Worm (Caenorhabditis elegans) whole organism, L3 larva: ENCODE measurements around the gene lpr-6.

Experiments used
- R02D3.7 ChIP-seq: fragments of 150-350 bp; optimal IDR thresholded peaks from 2 replicates; lab custom pipeline; 2014; ENCODE audit warnings: missing biosample characterization, missing genetic modification characterization
- ZK546.5 ChIP-seq: sonication (generic microtip); optimal IDR thresholded peaks from 2 replicates; lab custom pipeline; 2017; ENCODE audit warnings: missing biosample characterization, missing genetic modification characterization
- aly-2 ChIP-seq: fragments of 150-350 bp; optimal IDR thresholded peaks from 2 replicates; lab custom pipeline; 2014; ENCODE audit warnings: missing biosample characterization, missing genetic modification characterization
- ama-1 ChIP-seq: fragments of 150-350 bp; optimal IDR thresholded peaks from 2 replicates; lab custom pipeline; 2018
- ceh-28 ChIP-seq: fragments of 150-350 bp; optimal IDR thresholded peaks from 2 replicates; lab custom pipeline; 2014; ENCODE audit warnings: missing biosample characterization, missing genetic modification reagents, missing genetic modification characterization
- ceh-82 ChIP-seq: fragments of 150-350 bp; optimal IDR thresholded peaks from 2 replicates; lab custom pipeline; 2014; ENCODE audit warnings: missing biosample characterization, missing genetic modification characterization
- ceh-9 ChIP-seq: sonication (generic microtip); optimal IDR thresholded peaks from 2 replicates; lab custom pipeline; 2018; ENCODE audit warnings: missing biosample characterization, missing genetic modification characterization
- egl-5 ChIP-seq: fragments of 150-350 bp; optimal IDR thresholded peaks from 2 replicates; lab custom pipeline; 2017; ENCODE audit warnings: missing biosample characterization, missing genetic modification reagents, missing genetic modification characterization, inconsistent platforms
- elt-2 ChIP-seq: sonication (generic microtip); optimal IDR thresholded peaks from 2 replicates; lab custom pipeline; 2016; ENCODE audit warnings: missing genetic modification reagents, mild to moderate bottlenecking, missing genetic modification characterization, missing compliant biosample characterization
- elt-3 ChIP-seq, 3 experiments: fragments of 150-350 bp in 1 of 3; sonication (generic microtip) in 2 of 3; optimal IDR thresholded peaks; 2 replicates in 2 of 3; 4 replicates in 1 of 3; lab custom pipeline; 2014 to 2017; ENCODE audit warnings: missing biosample characterization in 3 of 3, missing genetic modification characterization in 3 of 3
- eor-1 ChIP-seq, 2 experiments: fragments of 150-350 bp; optimal IDR thresholded peaks; 2 replicates each; lab custom pipeline; 2014 to 2018; ENCODE audit warnings: missing biosample characterization in 2 of 2, missing genetic modification characterization in 2 of 2
- fos-1 ChIP-seq: fragments of 150-350 bp; optimal IDR thresholded peaks from 2 replicates; lab custom pipeline; 2014; ENCODE audit warnings: missing biosample characterization, missing genetic modification characterization
- hmg-11 ChIP-seq: sonication (generic microtip); optimal IDR thresholded peaks from 2 replicates; lab custom pipeline; 2016; ENCODE audit warnings: missing genetic modification characterization, missing compliant biosample characterization
- lin-39 ChIP-seq: fragments of 150-350 bp; optimal IDR thresholded peaks from 2 replicates; lab custom pipeline; 2018; ENCODE audit warnings: missing biosample characterization, missing genetic modification reagents, missing genetic modification characterization
- lsy-12 ChIP-seq: sonication (generic microtip); optimal IDR thresholded peaks from 2 replicates; lab custom pipeline; 2016; ENCODE audit warnings: mild to moderate bottlenecking, missing genetic modification characterization, missing compliant biosample characterization
- mml-1 ChIP-seq: fragments of 150-350 bp; sonication (generic microtip); optimal IDR thresholded peaks from 3 replicates; lab custom pipeline; 2014; ENCODE audit warnings: missing biosample characterization, missing genetic modification characterization
- nfya-1 ChIP-seq: sonication (generic microtip); optimal IDR thresholded peaks from 2 replicates; lab custom pipeline; 2017; ENCODE audit warnings: missing genetic modification characterization, mild to moderate bottlenecking, missing compliant biosample characterization, antibody characterized with exemption, moderate library complexity; ENCODE audit not compliant: insufficient read depth
- nhr-12 ChIP-seq: fragments of 150-350 bp; optimal IDR thresholded peaks from 2 replicates; lab custom pipeline; 2014; ENCODE audit warnings: missing biosample characterization, missing genetic modification characterization
- nhr-23 ChIP-seq: fragments of 150-350 bp; optimal IDR thresholded peaks from 2 replicates; lab custom pipeline; 2014; ENCODE audit warnings: missing biosample characterization, missing genetic modification reagents, missing genetic modification characterization
- nhr-25 ChIP-seq: sonication (generic microtip); optimal IDR thresholded peaks from 2 replicates; lab custom pipeline; 2017; ENCODE audit warnings: missing biosample characterization, missing genetic modification characterization
- nhr-28 ChIP-seq: fragments of 150-350 bp; optimal IDR thresholded peaks from 2 replicates; lab custom pipeline; 2014; ENCODE audit warnings: missing biosample characterization, missing genetic modification characterization
- nhr-43 ChIP-seq: sonication (generic microtip); optimal IDR thresholded peaks from 2 replicates; lab custom pipeline; 2016; ENCODE audit warnings: mild to moderate bottlenecking, missing genetic modification characterization, missing compliant biosample characterization; ENCODE audit not compliant: poor library complexity, severe bottlenecking
- nhr-76 ChIP-seq: fragments of 150-350 bp; sonication (generic microtip); optimal IDR thresholded peaks from 5 replicates; lab custom pipeline; 2014; ENCODE audit warnings: missing biosample characterization, missing genetic modification characterization
- nhr-77 ChIP-seq: fragments of 150-350 bp; optimal IDR thresholded peaks from 2 replicates; lab custom pipeline; 2014; ENCODE audit warnings: missing biosample characterization, missing genetic modification characterization
- pha-4 ChIP-seq: fragments of 150-350 bp; optimal IDR thresholded peaks from 2 replicates; lab custom pipeline; 2014; ENCODE audit warnings: missing biosample characterization, missing genetic modification reagents, missing genetic modification characterization
- pqm-1 ChIP-seq: fragments of 150-350 bp; optimal IDR thresholded peaks from 2 replicates; lab custom pipeline; 2017; ENCODE audit warnings: missing biosample characterization, missing genetic modification characterization, inconsistent platforms
- sea-2 ChIP-seq: fragments of 150-350 bp; sonication (generic microtip); optimal IDR thresholded peaks from 4 replicates; lab custom pipeline; 2014; ENCODE audit warnings: missing biosample characterization, missing genetic modification reagents, missing genetic modification characterization
- skn-1 ChIP-seq: fragments of 150-350 bp; optimal IDR thresholded peaks from 2 replicates; lab custom pipeline; 2014; ENCODE audit warnings: missing biosample characterization, missing genetic modification characterization
- snpc-4 ChIP-seq: fragments of 150-350 bp; optimal IDR thresholded peaks from 2 replicates; lab custom pipeline; 2014; ENCODE audit warnings: missing biosample characterization, missing genetic modification characterization
- tbx-2 ChIP-seq: sonication (generic microtip); optimal IDR thresholded peaks from 2 replicates; lab custom pipeline; 2016; ENCODE audit warnings: mild to moderate bottlenecking, missing genetic modification characterization, missing compliant biosample characterization
- unc-39 ChIP-seq: sonication (generic microtip); optimal IDR thresholded peaks from 4 replicates; lab custom pipeline; 2017; ENCODE audit warnings: missing biosample characterization, missing genetic modification characterization
- unc-62 ChIP-seq: fragments of 150-350 bp; sonication (generic microtip); optimal IDR thresholded peaks from 4 replicates; lab custom pipeline; 2014; ENCODE audit warnings: missing biosample characterization, missing genetic modification reagents, missing genetic modification characterization
- zag-1 ChIP-seq: fragments of 150-350 bp; optimal IDR thresholded peaks from 2 replicates; lab custom pipeline; 2014; ENCODE audit warnings: missing biosample characterization, missing genetic modification characterization
- ztf-11 ChIP-seq: fragments of 150-350 bp; optimal IDR thresholded peaks from 2 replicates; lab custom pipeline; 2014; ENCODE audit warnings: missing biosample characterization, missing genetic modification characterization
- ztf-4 ChIP-seq: fragments of 150-350 bp; optimal IDR thresholded peaks from 2 replicates; lab custom pipeline; 2014; ENCODE audit warnings: missing biosample characterization, missing genetic modification characterization

lpr-6 gene

DNA sequence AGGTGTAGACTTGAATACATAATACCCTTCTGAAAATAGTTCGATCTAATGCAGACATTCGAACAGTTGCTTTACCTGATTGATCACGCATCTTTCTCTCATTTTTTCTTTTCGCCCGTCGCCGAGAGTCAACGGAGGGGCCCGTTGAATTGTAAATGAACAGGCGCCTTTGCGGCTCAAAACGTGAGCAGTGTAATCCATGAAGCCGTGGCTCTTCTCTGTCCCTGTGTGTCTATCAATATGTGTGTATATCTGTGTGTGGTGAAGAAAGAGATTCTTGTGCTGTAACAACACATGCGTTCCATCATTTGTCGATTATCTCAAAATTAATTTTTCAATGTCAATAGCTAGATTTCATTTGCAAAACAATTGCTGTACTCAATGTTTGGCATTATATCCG is 24.2 kb upstream of the lpr-6 start:
- TF ChIP-seq ceh-9 (tag; lab: Kevin White, UChicago) = no peak
- no peak for TF ChIP-seq ceh-82 (tag; lab: Kevin White, UChicago)
- peak; percentile 23 for TF ChIP-seq nfya-1 (tag; lab: Kevin White, UChicago)
- TF ChIP-seq egl-5 = peak; percentile 26
- no peak for TF ChIP-seq nhr-12 (tag; lab: Kevin White, UChicago)
- peak; percentile 40 for TF ChIP-seq lin-39 (tag; lab: Kevin White, UChicago)
- peak; percentile 3 for TF ChIP-seq ama-1 (lab: Kevin White, UChicago)

DNA sequence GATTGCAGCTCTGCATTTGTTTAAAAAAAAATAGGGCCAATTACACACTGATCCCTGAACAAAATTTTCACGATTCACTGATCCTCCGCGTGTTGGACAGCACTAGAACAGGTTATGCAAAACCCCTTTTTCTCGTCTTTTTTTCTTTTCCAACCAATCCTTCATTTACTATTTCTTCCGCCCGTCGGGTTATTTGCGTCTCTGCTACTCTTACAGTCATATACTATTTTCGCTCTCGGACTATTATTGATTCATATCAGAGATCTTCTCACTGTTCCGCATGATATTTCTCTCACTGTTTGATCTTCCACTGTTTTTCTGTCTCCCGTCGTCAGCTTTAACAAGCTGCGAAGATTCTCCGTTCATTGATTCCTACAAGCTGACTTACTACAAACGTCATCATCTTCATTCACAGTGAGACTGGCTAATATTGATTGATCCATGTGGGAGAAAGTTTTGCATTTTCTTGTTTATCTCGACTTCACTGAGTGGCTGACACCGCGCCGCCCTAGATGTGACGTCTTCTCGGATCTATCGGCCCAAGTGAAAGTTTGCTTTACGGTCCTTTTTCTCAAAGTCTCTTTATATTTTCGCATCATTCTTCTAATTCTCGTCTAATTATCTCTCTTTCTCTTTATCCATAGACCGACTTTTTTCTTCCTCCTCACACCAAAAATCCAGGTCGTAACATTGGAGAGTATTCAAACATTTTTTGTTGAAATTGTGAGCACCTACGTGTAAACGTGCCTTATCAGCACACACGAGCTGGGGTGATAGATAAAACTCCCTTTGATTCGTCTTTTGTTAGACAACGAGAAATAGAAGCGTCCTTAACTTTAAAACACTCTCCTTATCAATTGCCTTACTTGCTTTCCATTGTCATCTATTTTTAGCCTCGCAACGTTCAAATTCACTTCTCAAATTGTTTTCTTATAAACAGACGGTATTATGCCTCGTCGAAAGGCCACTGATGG is 23.4 kb upstream of the lpr-6 start:
- TF ChIP-seq tbx-2 (tag; lab: Kevin White, UChicago) (peak; percentile 15), elt-2 (tag; lab: Kevin White, UChicago) (peak; percentile 91), elt-3 (tag; optimal IDR thresholded peaks at IDR 0.05; lab: Kevin White, UChicago) (peak in 1 of 3 experiments; percentile 7), egl-5 (no peak), eor-1 (tag; optimal IDR thresholded peaks at IDR 0.05; lab: Kevin White, UChicago) (no peak), pha-4 (tag; lab: Kevin White, UChicago) (peak; percentile 40), unc-62 (GFP tag; lab: Kevin White, UChicago) (no peak), nhr-43 (tag; lab: Kevin White, UChicago) (peak; percentile 36), ama-1 (lab: Kevin White, UChicago) (peak; percentile 61), ceh-82 (tag; lab: Kevin White, UChicago) (no peak), nhr-23 (tag; lab: Kevin White, UChicago) (peak; percentile 83), pqm-1 (peak; percentile 48), ceh-28 (peak; percentile 50), nhr-76 (tag; lab: Kevin White, UChicago) (no peak), unc-39 (tag; lab: Kevin White, UChicago) (no peak), aly-2 (tag; lab: Kevin White, UChicago) (no peak), skn-1 (peak; percentile 54), sea-2 (GFP tag; lab: Kevin White, UChicago) (no peak), nhr-25 (tag; lab: Kevin White, UChicago) (peak; percentile 19), lin-39 (tag; lab: Kevin White, UChicago) (no peak), hmg-11 (peak; percentile 23)

DNA sequence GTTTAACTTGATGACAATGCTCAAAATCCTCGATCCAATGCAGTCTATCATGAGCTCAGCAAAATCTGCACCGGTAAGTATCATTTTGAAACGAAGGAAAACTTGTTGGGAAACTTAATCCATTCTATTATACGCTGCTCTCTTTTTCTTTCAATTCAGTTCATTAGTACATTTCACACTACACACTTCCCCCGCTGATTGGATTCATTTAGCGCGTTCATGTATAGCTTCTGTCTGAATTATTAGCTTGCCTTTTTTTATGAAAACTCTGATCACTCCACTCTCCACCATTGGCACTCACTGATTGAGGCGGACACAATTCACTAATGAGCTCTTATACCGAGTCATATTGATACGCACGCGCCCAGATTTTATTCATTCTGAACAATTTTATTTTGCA is 21.6 kb upstream of the lpr-6 start:
- no peak for TF ChIP-seq snpc-4 (tag; lab: Kevin White, UChicago)
- TF ChIP-seq zag-1 (tag; lab: Kevin White, UChicago) = no peak
- TF ChIP-seq ztf-11 (tag; lab: Kevin White, UChicago) = no peak
- no peak for TF ChIP-seq mml-1 (tag; lab: Kevin White, UChicago)
- no peak for TF ChIP-seq fos-1
- no peak for TF ChIP-seq R02D3.7
- TF ChIP-seq pha-4 (tag; lab: Kevin White, UChicago) = no peak
- TF ChIP-seq lsy-12 (tag; lab: Kevin White, UChicago) = no peak
- no peak for TF ChIP-seq eor-1 (tag; optimal IDR thresholded peaks at IDR 0.05; lab: Kevin White, UChicago)
- TF ChIP-seq ZK546.5 (tag; lab: Kevin White, UChicago) = no peak
- TF ChIP-seq hmg-11 = no peak
- TF ChIP-seq skn-1 = no peak
- no peak for TF ChIP-seq elt-2 (tag; lab: Kevin White, UChicago)
- no peak for TF ChIP-seq egl-5
- no peak for TF ChIP-seq ama-1 (lab: Kevin White, UChicago)
- no peak for TF ChIP-seq nhr-77 (tag; lab: Kevin White, UChicago)
- no peak for TF ChIP-seq nhr-23 (tag; lab: Kevin White, UChicago)
- no peak for TF ChIP-seq ztf-4 (tag; lab: Kevin White, UChicago)
- no peak for TF ChIP-seq tbx-2 (tag; lab: Kevin White, UChicago)
- TF ChIP-seq nhr-28 (tag; lab: Kevin White, UChicago) = no peak
- TF ChIP-seq, all 47 proteins: peak for 0
